Worm (Caenorhabditis elegans): ENCODE results near the gene pdr-1.

DNA sequence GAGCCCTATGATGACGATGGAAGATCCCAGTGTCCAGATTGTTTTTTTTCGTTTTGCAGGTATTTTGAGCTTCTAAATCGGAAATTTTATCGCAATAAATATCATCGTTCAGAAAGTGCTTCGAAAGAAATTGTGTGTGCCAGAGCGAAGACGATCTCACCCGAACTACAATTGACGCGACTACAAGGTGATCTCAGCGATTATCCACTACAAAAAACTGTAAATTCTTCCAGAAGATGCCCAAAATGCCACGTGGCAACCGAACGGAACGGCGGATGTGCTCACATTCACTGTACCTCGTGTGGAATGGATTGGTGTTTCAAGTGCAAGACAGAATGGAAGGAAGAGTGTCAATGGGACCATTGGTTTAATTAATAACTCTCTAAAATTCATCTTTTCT is 1.6 kb downstream of the pdr-1 start, which contains the start of gene mdt-29:
- no peak for TF ChIP-seq unc-39 (tag; optimal IDR thresholded peaks at IDR 0.05)
- no peak for TF ChIP-seq ama-1 (optimal IDR thresholded peaks at IDR 0.05)
- no peak for TF ChIP-seq elt-1 (tag; optimal IDR thresholded peaks at IDR 0.05)
- no peak for TF ChIP-seq nhr-23 (tag; optimal IDR thresholded peaks at IDR 0.05)
